Worm (Caenorhabditis elegans) whole organism, L4 larva: ENCODE results near the gene C03H5.7.

Source experiments
- T20F7.1 ChIP-seq: fragments of 200-800 bp; sonication (Bioruptor generic); optimal IDR thresholded peaks from 2 replicates; lab custom pipeline; 2018; ENCODE audit warnings: mild to moderate bottlenecking, missing genetic modification characterization, missing compliant biosample characterization
- ceh-82 ChIP-seq: sonication (generic microtip); optimal IDR thresholded peaks from 2 replicates; lab custom pipeline; 2017; ENCODE audit warnings: missing biosample characterization, missing genetic modification characterization
- daf-12 ChIP-seq: fragments of 150-350 bp; optimal IDR thresholded peaks from 2 replicates; lab custom pipeline; 2014; ENCODE audit warnings: missing biosample characterization, missing genetic modification reagents, missing genetic modification characterization
- daf-8 ChIP-seq: fragments of 200-800 bp; sonication (Bioruptor generic); IDR thresholded peaks from 2 replicates; pipeline ENCODE4 v1.3.6; 2022; ENCODE audit warnings: missing genetic modification characterization, missing compliant biosample characterization
- nhr-237 ChIP-seq: sonication (generic microtip); optimal IDR thresholded peaks from 2 replicates; lab custom pipeline; 2017; ENCODE audit warnings: missing biosample characterization, missing genetic modification characterization
- nhr-28 ChIP-seq: fragments of 150-350 bp; optimal IDR thresholded peaks from 2 replicates; lab custom pipeline; 2014; ENCODE audit warnings: missing biosample characterization, missing genetic modification characterization
- nhr-42 ChIP-seq: fragments of 200-800 bp; sonication (Bioruptor generic); IDR thresholded peaks from 2 replicates; pipeline ENCODE4 v1.3.6; 2022; ENCODE audit warnings: missing genetic modification characterization, missing compliant biosample characterization
- pha-4 ChIP-seq, 2 experiments: fragments of 150-350 bp in 1 of 2; fragments of 200-800 bp in 1 of 2; sonication (Bioruptor generic) in 1 of 2; IDR thresholded peaks in 1 of 2; optimal IDR thresholded peaks in 1 of 2; 2 replicates each; pipeline versions ENCODE4 v1.3.6 to Lab custom; 2014 to 2022; ENCODE audit warnings: missing genetic modification characterization in 2 of 2, missing genetic modification reagents in 2 of 2, missing biosample characterization in 1 of 2, missing compliant biosample characterization in 1 of 2
- snpc-4 ChIP-seq: fragments of 150-350 bp; optimal IDR thresholded peaks from 2 replicates; lab custom pipeline; 2014; ENCODE audit warnings: missing biosample characterization, missing genetic modification characterization
- unc-39 ChIP-seq: sonication (generic microtip); optimal IDR thresholded peaks from 2 replicates; lab custom pipeline; 2017; ENCODE audit warnings: missing biosample characterization, missing genetic modification characterization
- zag-1 ChIP-seq: fragments of 150-350 bp; optimal IDR thresholded peaks from 2 replicates; lab custom pipeline; 2014; ENCODE audit warnings: missing biosample characterization, missing genetic modification characterization
- zip-2 ChIP-seq: fragments of 150-350 bp; optimal IDR thresholded peaks from 2 replicates; lab custom pipeline; 2014; ENCODE audit warnings: missing biosample characterization, missing genetic modification characterization
- ztf-11 ChIP-seq: fragments of 150-350 bp; optimal IDR thresholded peaks from 2 replicates; lab custom pipeline; 2014; ENCODE audit warnings: missing biosample characterization, missing genetic modification characterization

ce11 chrII:401211-401610 lies 21.2 kb downstream of the C03H5.7 start:
- TF ChIP-seq zag-1 (tag; lab: Kevin White, UChicago) (no peak), daf-8 (no peak), nhr-42 (GFP tag; lab: Robert Waterston, UW) (no peak), ceh-82 (tag; lab: Kevin White, UChicago) (no peak), snpc-4 (tag; lab: Kevin White, UChicago) (no peak), nhr-237 (no peak), T20F7.1 (GFP tag; lab: Kevin White, UChicago) (no peak), daf-12 (tag; lab: Kevin White, UChicago) (no peak), unc-39 (tag; lab: Kevin White, UChicago) (no peak), zip-2 (tag; lab: Kevin White, UChicago) (no peak), nhr-28 (tag; lab: Kevin White, UChicago) (no peak), ztf-11 (no peak), pha-4 (GFP tag; IDR thresholded peaks at IDR 0.05; lab: Robert Waterston, UW) (no peak), pha-4 (tag; optimal IDR thresholded peaks at IDR 0.05; lab: Kevin White, UChicago) (no peak)
